Fruit fly (Drosophila melanogaster): ENCODE data around the gene CG17568.

Gene CG17568

dm6 chr2L:19191789-19192297 is 10.3 kb upstream of the CG17568 start (continued):
- TF ChIP-seq CG10959 (GFP tag; IDR thresholded peaks at IDR 0.05) (no peak), Lhr (GFP tag; optimal IDR thresholded peaks at IDR 0.05) (peak; percentile 31), CG12071 (GFP tag; optimal IDR thresholded peaks at IDR 0.05) (peak; percentile 58), CG31441 (GFP tag; IDR thresholded peaks at IDR 0.05) (peak; percentile 73), Vsx1 (GFP tag; optimal IDR thresholded peaks at IDR 0.05) (peak; percentile 75), CG6854 (GFP tag; optimal IDR thresholded peaks at IDR 0.05) (no peak), vvl (GFP tag; IDR thresholded peaks at IDR 0.05) (no peak), gro (GFP tag; optimal IDR thresholded peaks at IDR 0.05) (no peak), slp2 (GFP tag; optimal IDR thresholded peaks at IDR 0.05) (no peak), Rx (GFP tag; IDR thresholded peaks at IDR 0.05) (no peak), E2f2 (GFP tag; IDR thresholded peaks at IDR 0.05) (no peak), CG11085 (GFP tag; IDR thresholded peaks at IDR 0.05) (no peak), CG10147 (GFP tag; optimal IDR thresholded peaks at IDR 0.05) (no peak), GATAe (GFP tag; conservative IDR thresholded peaks at IDR 0.05) (no peak; the same call in 1 of the 2 replicates), CG1792 (GFP tag; optimal IDR thresholded peaks at IDR 0.05) (no peak), NK7.1 (GFP tag; optimal IDR thresholded peaks at IDR 0.05) (no peak), Gug (GFP tag; IDR thresholded peaks at IDR 0.05) (no peak), Xrp1 (GFP tag; IDR thresholded peaks at IDR 0.05) (no peak), Trl (optimal IDR thresholded peaks at IDR 0.05) (no peak), Trl (GFP tag; optimal IDR thresholded peaks at IDR 0.05) (no peak), CG4328 (GFP tag; optimal IDR thresholded peaks at IDR 0.05) (peak; percentile 42), p53 (GFP tag; optimal IDR thresholded peaks at IDR 0.05) (no peak), nerfin-2 (GFP tag; IDR thresholded peaks at IDR 0.05; ENCODE audit: partially characterized antibody) (no peak), CG6791 (GFP tag; IDR thresholded peaks at IDR 0.05; ENCODE audit: partially characterized antibody) (no peak), CG2202 (tag; optimal IDR thresholded peaks at IDR 0.05) (peak; percentile 34), exex (tag; optimal IDR thresholded peaks at IDR 0.05) (peak; percentile 72), grn (GFP tag; optimal IDR thresholded peaks at IDR 0.05) (peak; percentile 93), CG8478 (optimal IDR thresholded peaks at IDR 0.05) (no peak), CG6683 (GFP tag; optimal IDR thresholded peaks at IDR 0.05) (no peak), PHDP (tag; optimal IDR thresholded peaks at IDR 0.05) (peak; percentile 0), cwo (GFP tag; optimal IDR thresholded peaks at IDR 0.05) (peak; percentile 56), CG8944 (GFP tag; optimal IDR thresholded peaks at IDR 0.05) (no peak), CG10209 (GFP tag; optimal IDR thresholded peaks at IDR 0.05) (peak; percentile 28), mam (GFP tag; optimal IDR thresholded peaks at IDR 0.05) (no peak), tgo (GFP tag; IDR thresholded peaks at IDR 0.05) (no peak), Asciz (GFP tag; optimal IDR thresholded peaks at IDR 0.05) (peak; percentile 66), CHES-1-like (GFP tag; optimal IDR thresholded peaks at IDR 0.05) (no peak), HLH4C (GFP tag; IDR thresholded peaks at IDR 0.05; ENCODE audit: partially characterized antibody) (no peak), sens (GFP tag) (peak; percentile 73), ci (GFP tag; IDR thresholded peaks at IDR 0.05) (0 out of 3 replicates have a peak, but pooled peaks have one; percentile 27), unc-4 (GFP tag; IDR thresholded peaks at IDR 0.05; ENCODE audit: partially characterized antibody) (no peak), dmrt99B (tag; optimal IDR thresholded peaks at IDR 0.05) (peak; percentile 45), Spps (tag; optimal IDR thresholded peaks at IDR 0.05) (peak; percentile 38), B-H2 (GFP tag; optimal IDR thresholded peaks at IDR 0.05) (no peak), CG17568 (GFP tag; optimal IDR thresholded peaks at IDR 0.05) (no peak), CG1529 (GFP tag; optimal IDR thresholded peaks at IDR 0.05) (peak; percentile 15), Fer2 (tag; optimal IDR thresholded peaks at IDR 0.05) (no peak), HLH3B (GFP tag; IDR thresholded peaks at IDR 0.05) (peak; percentile 26; the same call in 1 of the 2 replicates), sim (GFP tag; IDR thresholded peaks at IDR 0.05) (no peak), NFAT (GFP tag; IDR thresholded peaks at IDR 0.05) (no peak), Eip74EF (GFP tag; optimal IDR thresholded peaks at IDR 0.05) (peak in 1 of 2 experiments; percentile 36)
